Worm (Caenorhabditis elegans) whole organism, L1 larva: ENCODE results near the gene lgc-50.

Source experiments
- hpl-2 ChIP-seq: fragments of 150-350 bp; optimal IDR thresholded peaks from 2 replicates; lab custom pipeline; 2014; ENCODE audit warnings: missing biosample characterization, missing genetic modification reagents, missing genetic modification characterization
- nhr-71 ChIP-seq: sonication (generic microtip); optimal IDR thresholded peaks from 2 replicates; lab custom pipeline; 2016; ENCODE audit warnings: mild to moderate bottlenecking, missing genetic modification characterization, moderate library complexity, missing compliant biosample characterization
- sup-37 ChIP-seq: fragments of 200-800 bp; sonication (Bioruptor generic); optimal IDR thresholded peaks from 2 replicates; lab custom pipeline; 2018; ENCODE audit warnings: mild to moderate bottlenecking, missing genetic modification characterization, missing compliant biosample characterization
- zip-4 ChIP-seq: fragments of 200-800 bp; sonication (Bioruptor generic); optimal IDR thresholded peaks from 2 replicates; lab custom pipeline; 2018; ENCODE audit warnings: mild to moderate bottlenecking, missing genetic modification characterization, moderate library complexity, missing compliant biosample characterization

DNA sequence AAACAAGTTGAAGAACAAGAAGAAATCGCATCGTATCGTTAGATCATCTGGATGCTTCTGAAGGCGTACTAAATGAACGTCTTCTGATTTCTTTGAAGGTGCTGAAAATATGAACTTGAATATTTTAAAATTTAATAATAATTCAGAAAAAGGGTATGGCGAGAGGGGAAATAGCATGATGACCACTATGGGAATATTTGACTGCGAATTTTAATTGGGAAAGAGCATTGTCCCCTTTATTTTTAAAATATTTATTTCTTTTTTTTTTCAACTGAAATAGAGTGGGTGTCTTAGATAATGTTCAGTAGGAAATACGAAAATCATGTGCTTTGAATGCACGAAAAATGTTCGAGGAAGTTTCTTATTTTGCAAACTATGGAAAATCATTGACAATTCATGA lies at the start of gene lgc-50:
- TF ChIP-seq nhr-71 (tag; lab: Kevin White, UChicago) (no peak), hpl-2 (GFP tag; lab: Kevin White, UChicago) (no peak), zip-4 (GFP tag; lab: Kevin White, UChicago) (no peak), sup-37 (GFP tag; lab: Kevin White, UChicago) (no peak)
